Fruit fly (Drosophila melanogaster) whole organism, prepupa: ENCODE results near the gene CG3473.
A peak's percentile ranks its signal among the peaks of the same experiment; 100 is the strongest.

Experiments
- Blimp-1 ChIP-seq: fragments of 200-800 bp; sonication (Bioruptor generic); optimal IDR thresholded peaks from 3 replicates; lab custom pipeline; 2017; ENCODE audit warnings: missing biosample characterization, missing genetic modification characterization, mild to moderate bottlenecking, moderate library complexity, missing genetic modification reagents
- CG10631 ChIP-seq: fragments of 200-800 bp; sonication (Bioruptor generic); optimal IDR thresholded peaks from 2 replicates; lab custom pipeline; 2016; ENCODE audit warnings: missing biosample characterization, missing genetic modification characterization
- CG10669 ChIP-seq: fragments of 200-800 bp; sonication (Bioruptor generic); optimal IDR thresholded peaks from 3 replicates; lab custom pipeline; 2018; ENCODE audit warnings: missing biosample characterization, mild to moderate bottlenecking, missing genetic modification characterization, moderate library complexity
- CG11294 ChIP-seq: fragments of 200-800 bp; sonication (Bioruptor generic); IDR thresholded peaks from 2 replicates; pipeline ENCODE4 v1.3.6; 2022; ENCODE audit warnings: missing biosample characterization, missing genetic modification characterization
- CG15336 ChIP-seq: fragments of 200-800 bp; sonication (Bioruptor generic); IDR thresholded peaks from 2 replicates; pipeline ENCODE4 v1.3.6; 2022; ENCODE audit warnings: missing biosample characterization, missing genetic modification characterization
- CG3032 ChIP-seq: fragments of 200-800 bp; optimal IDR thresholded peaks from 2 replicates; lab custom pipeline; 2019; ENCODE audit warnings: missing biosample characterization, mild to moderate bottlenecking, missing genetic modification characterization, moderate library complexity
- CG32006 ChIP-seq: fragments of 200-800 bp; sonication (Bioruptor generic); optimal IDR thresholded peaks from 3 replicates; lab custom pipeline; 2017; ENCODE audit warnings: missing biosample characterization, mild to moderate bottlenecking, missing genetic modification characterization
- CG34406 ChIP-seq: fragments of 200-800 bp; sonication (Bioruptor generic); optimal IDR thresholded peaks from 3 replicates; lab custom pipeline; 2016; ENCODE audit warnings: missing biosample characterization, missing genetic modification characterization
- CG3919 ChIP-seq: fragments of 200-800 bp; sonication (Bioruptor generic); optimal IDR thresholded peaks from 3 replicates; lab custom pipeline; 2016; ENCODE audit warnings: missing biosample characterization, missing genetic modification characterization
- CG4318 ChIP-seq: fragments of 200-800 bp; sonication (Bioruptor generic); optimal IDR thresholded peaks from 3 replicates; lab custom pipeline; 2017; ENCODE audit warnings: missing biosample characterization, mild to moderate bottlenecking, missing genetic modification characterization
- CG6163 ChIP-seq: fragments of 200-800 bp; sonication (Bioruptor generic); IDR thresholded peaks from 3 replicates; pipeline ENCODE4 v1.3.6; 2022; ENCODE audit warnings: missing biosample characterization, missing genetic modification characterization
- CG6792 ChIP-seq: fragments of 200-800 bp; sonication (Bioruptor generic); optimal IDR thresholded peaks from 3 replicates; lab custom pipeline; 2016; ENCODE audit warnings: missing biosample characterization, missing genetic modification characterization
- CG6808 ChIP-seq: fragments of 200-800 bp; sonication (Bioruptor generic); optimal IDR thresholded peaks from 3 replicates; lab custom pipeline; 2017; ENCODE audit warnings: missing biosample characterization, missing genetic modification characterization, mild to moderate bottlenecking, moderate library complexity, missing genetic modification reagents
- CG6854 ChIP-seq: fragments of 200-800 bp; sonication (Bioruptor generic); optimal IDR thresholded peaks from 2 replicates; lab custom pipeline; 2017; ENCODE audit warnings: missing biosample characterization, mild to moderate bottlenecking, missing genetic modification characterization
- CG7368 ChIP-seq: fragments of 200-800 bp; sonication (Bioruptor generic); optimal IDR thresholded peaks from 3 replicates; lab custom pipeline; 2016; ENCODE audit warnings: missing biosample characterization, missing genetic modification characterization
- CG8119 ChIP-seq: fragments of 200-800 bp; sonication (Bioruptor generic); IDR thresholded peaks from 3 replicates; pipeline ENCODE4 v1.3.6; 2022; ENCODE audit warnings: missing biosample characterization, missing genetic modification characterization
- CG8319 ChIP-seq: fragments of 200-800 bp; sonication (Bioruptor generic); optimal IDR thresholded peaks from 3 replicates; lab custom pipeline; 2016; ENCODE audit warnings: missing biosample characterization, missing genetic modification characterization
- CG8632 ChIP-seq: fragments of 200-800 bp; sonication (Bioruptor generic); optimal IDR thresholded peaks from 3 replicates; lab custom pipeline; 2016; ENCODE audit warnings: missing biosample characterization, missing genetic modification characterization
- Eip75B ChIP-seq: fragments of 200-800 bp; sonication (Bioruptor generic); optimal IDR thresholded peaks from 3 replicates; lab custom pipeline; 2016; ENCODE audit warnings: missing biosample characterization, missing genetic modification characterization
- Eip78C ChIP-seq: fragments of 200-800 bp; sonication (Bioruptor generic); peaks from one replicate; lab custom pipeline; 2016; ENCODE audit warnings: missing biosample characterization, missing genetic modification characterization
- Eip93F ChIP-seq: fragments of 200-800 bp; sonication (Bioruptor generic); optimal IDR thresholded peaks from 2 replicates; lab custom pipeline; 2016; ENCODE audit warnings: missing biosample characterization, mild to moderate bottlenecking, missing genetic modification characterization
- Ets96B ChIP-seq: fragments of 200-800 bp; optimal IDR thresholded peaks from 2 replicates; lab custom pipeline; 2019; ENCODE audit warnings: missing biosample characterization, mild to moderate bottlenecking, missing genetic modification characterization, moderate library complexity
- Gug ChIP-seq: fragments of 200-800 bp; sonication (Bioruptor generic); IDR thresholded peaks from 2 replicates; pipeline ENCODE4 v1.3.6; 2022; ENCODE audit warnings: missing biosample characterization, missing genetic modification characterization
- Hr38 ChIP-seq: sonication (Bioruptor generic); optimal IDR thresholded peaks from 2 replicates; lab custom pipeline; 2016; ENCODE audit warnings: missing biosample characterization, missing genetic modification characterization
- Hr39 ChIP-seq: fragments of 200-800 bp; sonication (Bioruptor generic); optimal IDR thresholded peaks from 2 replicates; lab custom pipeline; 2016; ENCODE audit warnings: missing biosample characterization, missing genetic modification characterization
- Hr4 ChIP-seq: fragments of 200-800 bp; sonication (Bioruptor generic); optimal IDR thresholded peaks from 3 replicates; lab custom pipeline; 2016; ENCODE audit warnings: missing biosample characterization, missing genetic modification characterization
- Lpt ChIP-seq: fragments of 200-800 bp; sonication (Bioruptor generic); optimal IDR thresholded peaks from 3 replicates; lab custom pipeline; 2016; ENCODE audit warnings: missing biosample characterization, missing genetic modification characterization
- Met ChIP-seq: fragments of 200-800 bp; sonication (Bioruptor generic); optimal IDR thresholded peaks from 3 replicates; lab custom pipeline; 2016; ENCODE audit warnings: missing biosample characterization, missing genetic modification characterization
- OdsH ChIP-seq: fragments of 200-800 bp; sonication (Bioruptor generic); optimal IDR thresholded peaks from 3 replicates; lab custom pipeline; 2016; ENCODE audit warnings: missing biosample characterization, missing genetic modification characterization
- Sox102F ChIP-seq: fragments of 200-800 bp; sonication (Bioruptor generic); optimal IDR thresholded peaks from 2 replicates; lab custom pipeline; 2016; ENCODE audit warnings: missing biosample characterization, mild to moderate bottlenecking, missing genetic modification characterization
- Sox15 ChIP-seq: fragments of 200-800 bp; sonication (Bioruptor generic); optimal IDR thresholded peaks from 3 replicates; lab custom pipeline; 2016; ENCODE audit warnings: missing biosample characterization, missing genetic modification characterization
- acj6 ChIP-seq: fragments of 200-800 bp; sonication (Bioruptor generic); optimal IDR thresholded peaks from 3 replicates; lab custom pipeline; 2016; ENCODE audit warnings: missing biosample characterization, missing genetic modification characterization
- cyc ChIP-seq: fragments of 200-800 bp; sonication (Bioruptor generic); optimal IDR thresholded peaks from 3 replicates; lab custom pipeline; 2016; ENCODE audit warnings: missing biosample characterization, missing genetic modification characterization
- dsx ChIP-seq: fragments of 200-800 bp; optimal IDR thresholded peaks from 3 replicates; lab custom pipeline; 2019; ENCODE audit warnings: missing biosample characterization, mild to moderate bottlenecking, missing genetic modification characterization, moderate library complexity; ENCODE audit not compliant: poor library complexity, severe bottlenecking
- eg ChIP-seq: fragments of 200-800 bp; sonication (Bioruptor generic); IDR thresholded peaks from 3 replicates; pipeline ENCODE4 v1.3.6; 2022; ENCODE audit warnings: missing biosample characterization, missing genetic modification characterization
- fkh ChIP-seq: fragments of 200-800 bp; sonication (Bioruptor generic); optimal IDR thresholded peaks from 3 replicates; lab custom pipeline; 2017; ENCODE audit warnings: missing biosample characterization, mild to moderate bottlenecking, missing genetic modification characterization, moderate library complexity
- salr ChIP-seq, 2 experiments: fragments of 200-800 bp; sonication (Bioruptor generic); optimal IDR thresholded peaks; 3 replicates each; lab custom pipeline; 2016 to 2018; ENCODE audit warnings: missing biosample characterization in 2 of 2, missing genetic modification characterization in 2 of 2, mild to moderate bottlenecking in 1 of 2
- spab ChIP-seq: fragments of 200-800 bp; sonication (Bioruptor generic); optimal IDR thresholded peaks from 2 replicates; lab custom pipeline; 2017; ENCODE audit warnings: missing biosample characterization, mild to moderate bottlenecking, missing genetic modification characterization, missing genetic modification reagents
- ss ChIP-seq, 2 experiments: fragments of 200-800 bp; sonication (Bioruptor generic); optimal IDR thresholded peaks; 2 replicates in 1 of 2; 3 replicates in 1 of 2; lab custom pipeline; 2017 to 2018; ENCODE audit warnings: mild to moderate bottlenecking in 2 of 2, missing biosample characterization in 2 of 2, missing genetic modification characterization in 2 of 2, moderate library complexity in 1 of 2
- svp ChIP-seq: fragments of 200-800 bp; sonication (Bioruptor generic); peaks from one replicate; lab custom pipeline; 2016; ENCODE audit warnings: missing biosample characterization, missing genetic modification characterization
- topi ChIP-seq: fragments of 200-800 bp; sonication (Bioruptor generic); optimal IDR thresholded peaks from 3 replicates; lab custom pipeline; 2016; ENCODE audit warnings: missing biosample characterization, missing genetic modification characterization

The CG3473 gene

DNA sequence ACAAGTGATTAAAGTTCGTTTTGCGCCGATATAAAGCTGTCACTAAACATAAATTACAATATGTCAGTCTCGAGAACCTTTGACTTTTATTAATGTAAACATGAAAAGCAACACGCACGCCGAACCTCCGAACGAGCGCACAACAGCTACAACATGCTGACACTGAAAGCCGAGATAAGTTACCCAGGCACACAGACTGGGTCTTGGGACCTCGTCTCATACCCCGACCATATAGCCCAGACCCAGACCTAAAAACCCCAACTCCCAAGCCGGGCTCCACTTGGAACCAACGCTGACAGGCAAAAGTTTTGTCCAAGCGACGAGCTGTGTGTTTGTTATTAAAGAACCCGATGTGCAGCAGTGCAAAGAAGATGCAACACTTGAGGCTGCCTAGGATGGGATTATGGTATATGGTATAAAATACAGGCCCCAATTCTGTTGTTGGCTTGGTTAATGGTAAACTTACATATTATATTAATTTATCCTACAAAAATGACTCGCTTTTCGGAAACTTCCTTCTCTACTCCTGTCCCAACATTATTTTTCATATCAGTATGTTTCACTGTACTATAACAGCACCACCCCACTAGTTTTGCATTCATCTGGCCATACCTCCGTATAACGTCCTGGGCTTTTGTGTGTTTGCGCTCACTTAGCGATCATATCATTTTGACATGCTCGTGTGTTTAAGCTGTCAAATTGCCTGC is 34.4 kb downstream of the CG3473 start (continued):
- TF ChIP-seq Hr39 (GFP tag; lab: Kevin White, UChicago) (no peak), CG6792 (GFP tag; lab: Kevin White, UChicago) (peak; percentile 26), cyc (no peak), CG34406 (GFP tag; lab: Kevin White, UChicago) (peak; percentile 11), CG10631 (GFP tag; lab: Kevin White, UChicago) (peak; percentile 77), Sox15 (GFP tag; lab: Kevin White, UChicago) (no peak), CG15336 (GFP tag; lab: Robert Waterston, UW) (peak; percentile 60), Lpt (GFP tag; lab: Kevin White, UChicago) (peak; percentile 26), CG8632 (no peak), topi (no peak)

DNA sequence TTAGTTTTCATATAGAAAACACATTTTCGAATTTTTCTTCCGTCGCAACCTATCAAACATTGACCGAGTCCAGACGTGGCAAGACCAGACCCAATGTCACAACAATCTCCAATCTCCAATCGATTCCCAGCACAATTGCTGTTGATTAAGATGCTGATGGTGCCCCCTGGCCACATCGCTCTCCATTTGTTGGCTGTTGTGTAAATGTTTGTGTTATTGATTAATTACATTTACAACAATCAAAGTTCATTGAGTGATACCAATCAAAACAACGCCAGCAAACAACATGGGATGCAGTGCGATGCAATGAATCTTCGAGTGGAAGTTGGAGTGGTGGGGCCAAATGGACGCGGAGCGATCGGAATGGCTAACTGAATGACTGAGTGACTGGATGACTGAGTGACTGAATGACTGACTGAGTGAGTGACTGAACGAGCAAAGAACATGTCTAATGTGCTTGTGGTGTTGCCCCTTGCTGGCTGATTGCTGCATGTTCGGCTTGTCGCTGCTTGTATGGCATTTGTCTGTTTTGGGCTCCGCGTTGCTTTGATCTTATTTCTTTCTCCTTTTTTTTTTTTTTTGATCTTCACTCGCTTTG is 36.2 kb downstream of the CG3473 start:
- TF ChIP-seq svp = peak; percentile 89
- TF ChIP-seq CG8119 (GFP tag; lab: Robert Waterston, UW) = peak; percentile 26; the same call in 1 of the 3 replicates
- 0 out of 3 replicates have a peak, but pooled peaks have one; percentile 17 for TF ChIP-seq CG6163 (GFP tag; lab: Robert Waterston, UW)
- no peak for TF ChIP-seq ss (GFP tag; optimal IDR thresholded peaks at IDR 0.05; lab: Kevin White, UChicago)

DNA sequence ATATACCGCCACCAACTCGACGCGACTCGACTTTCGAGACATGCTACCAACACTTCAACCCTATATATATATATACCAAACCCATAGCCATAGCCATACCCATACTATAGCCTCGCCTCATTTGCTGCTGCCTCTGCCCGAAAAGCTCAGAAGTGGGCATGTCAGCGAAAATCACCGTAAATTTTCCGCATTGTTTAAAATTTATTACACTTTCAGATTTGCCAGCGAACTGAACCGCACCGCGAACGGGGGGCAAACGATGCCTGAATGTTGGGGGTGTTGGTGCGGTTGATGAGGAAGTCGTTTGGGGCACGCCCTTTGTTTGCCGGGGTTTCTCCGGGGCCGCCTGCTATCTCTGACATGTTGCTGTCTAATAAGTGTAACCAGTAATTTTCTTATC is 39.3 kb downstream of the CG3473 start, which contains the start of gene CG33648:
CG33648 (plus strand) TSS at position 69 of the 400 bp plus-strand sequence.
- peak; percentile 60 for TF ChIP-seq svp
- TF ChIP-seq CG6792 (GFP tag; lab: Kevin White, UChicago) = no peak

DNA sequence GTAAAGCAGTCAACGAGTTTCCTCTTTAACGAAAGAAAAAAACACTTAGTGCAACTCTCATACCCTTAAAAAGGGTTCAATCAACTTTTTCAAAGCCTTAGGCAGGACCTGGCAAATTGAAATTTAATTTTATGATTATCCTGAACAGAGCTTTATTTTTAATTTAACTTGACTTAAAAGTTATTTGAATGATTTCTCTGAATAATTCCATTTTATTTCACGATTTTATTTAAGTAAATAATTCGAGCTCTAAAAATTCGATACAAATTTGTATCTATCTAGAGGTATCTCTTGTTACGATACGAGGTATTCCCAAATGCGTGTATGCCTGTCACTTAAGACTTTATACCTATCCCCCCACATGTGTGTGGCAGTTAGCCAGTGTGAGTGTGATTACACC is 39.8 kb downstream of the CG3473 start:
- TF ChIP-seq Ets96B (tag; lab: Kevin White, UChicago) (peak; percentile 55), svp (peak; percentile 70), CG7368 (no peak), Met (GFP tag; lab: Kevin White, UChicago) (no peak), salr (GFP tag; optimal IDR thresholded peaks at IDR 0.05; lab: Kevin White, UChicago) (peak in 1 of 2 experiments; percentile 17), CG6808 (peak; percentile 22), CG3032 (peak; percentile 0), Hr38 (GFP tag; lab: Kevin White, UChicago) (no peak), eg (GFP tag; lab: Robert Waterston, UW) (no peak), CG11294 (GFP tag; lab: Robert Waterston, UW) (no peak), Sox102F (GFP tag; lab: Kevin White, UChicago) (no peak), Hr39 (GFP tag; lab: Kevin White, UChicago) (no peak), cyc (no peak), CG8319 (GFP tag; lab: Kevin White, UChicago) (no peak), OdsH (GFP tag; lab: Kevin White, UChicago) (peak; percentile 31), CG8632 (no peak), CG10669 (peak; percentile 9), CG34406 (GFP tag; lab: Kevin White, UChicago) (peak; percentile 10), CG8119 (GFP tag; lab: Robert Waterston, UW) (0 out of 3 replicates have a peak, but pooled peaks have one; percentile 24), CG3919 (peak; percentile 39), ss (GFP tag; optimal IDR thresholded peaks at IDR 0.05; lab: Kevin White, UChicago) (no peak), CG6163 (GFP tag; lab: Robert Waterston, UW) (peak; percentile 8; the same call in 1 of the 3 replicates), Eip93F (no peak), fkh (GFP tag; lab: Kevin White, UChicago) (no peak), Gug (GFP tag; lab: Robert Waterston, UW) (no peak), CG6854 (GFP tag; lab: Kevin White, UChicago) (no peak), dsx (GFP tag; lab: Kevin White, UChicago) (peak; percentile 20), CG4318 (GFP tag; lab: Kevin White, UChicago) (no peak), Hr4 (GFP tag; lab: Kevin White, UChicago) (peak; percentile 40), spab (peak; percentile 3), CG10631 (GFP tag; lab: Kevin White, UChicago) (peak; percentile 52), Eip75B (GFP tag; lab: Kevin White, UChicago) (peak; percentile 32), CG32006 (peak; percentile 52), Blimp-1 (GFP tag; lab: Kevin White, UChicago) (no peak), Eip78C (peak; percentile 81), acj6 (GFP tag; lab: Kevin White, UChicago) (peak; percentile 14), topi (peak; percentile 10)
- TF ChIP-seq, all 60 proteins: peak for 20
